Worm (Caenorhabditis elegans): ENCODE data around the gene oct-2.

The oct-2 gene

DNA sequence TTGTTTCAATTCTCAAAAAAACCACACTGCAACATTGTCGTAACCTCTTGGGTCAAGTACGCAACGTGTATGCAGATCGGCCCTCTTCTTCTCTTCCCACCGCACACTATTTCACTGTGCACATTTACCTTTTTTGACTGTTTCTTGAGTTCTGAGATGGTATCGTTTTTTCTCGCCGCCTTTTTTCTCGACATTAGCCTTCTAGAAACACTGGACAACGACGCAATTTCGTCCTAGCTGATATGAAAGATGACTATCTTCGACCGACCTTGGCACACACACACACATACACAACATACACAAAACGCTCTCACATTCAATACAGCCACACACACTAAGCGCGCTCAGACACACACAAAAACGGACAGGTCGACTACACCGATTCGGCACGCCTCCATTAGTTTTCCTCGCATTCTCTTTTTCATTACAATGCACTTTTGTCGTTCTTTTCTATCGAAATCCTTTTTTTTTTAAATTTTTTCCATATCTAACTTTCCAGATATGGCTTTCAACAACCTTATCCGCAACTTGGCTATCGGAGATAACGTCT is 6.8 kb upstream of the oct-2 start, which contains the start of gene aco-1:
Gene aco-1, plus strand, starts transcription at position 500 of the 550 bp plus-strand sequence.
- no peak for TF ChIP-seq unc-62 (GFP tag; optimal IDR thresholded peaks at IDR 0.05)

DNA sequence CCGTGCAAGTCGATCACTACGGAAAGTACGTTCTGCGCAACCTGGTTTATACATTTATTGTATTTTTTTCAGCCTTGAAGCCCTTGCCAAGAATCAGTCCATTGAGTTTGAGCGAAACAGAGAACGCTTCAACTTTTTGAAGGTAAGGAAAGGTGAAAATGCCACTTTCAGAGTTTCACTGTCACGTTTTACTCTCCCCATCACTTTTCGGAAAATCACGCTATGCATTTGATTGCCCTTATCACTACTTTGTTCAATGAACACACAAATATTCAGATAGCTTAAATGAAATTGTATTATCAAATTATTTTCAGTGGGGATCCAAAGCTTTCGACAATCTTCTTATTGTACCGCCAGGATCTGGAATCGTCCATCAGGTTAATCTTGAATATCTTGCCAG is 5.8 kb upstream of the oct-2 start:
- no peak for TF ChIP-seq unc-62 (GFP tag; optimal IDR thresholded peaks at IDR 0.05)

DNA sequence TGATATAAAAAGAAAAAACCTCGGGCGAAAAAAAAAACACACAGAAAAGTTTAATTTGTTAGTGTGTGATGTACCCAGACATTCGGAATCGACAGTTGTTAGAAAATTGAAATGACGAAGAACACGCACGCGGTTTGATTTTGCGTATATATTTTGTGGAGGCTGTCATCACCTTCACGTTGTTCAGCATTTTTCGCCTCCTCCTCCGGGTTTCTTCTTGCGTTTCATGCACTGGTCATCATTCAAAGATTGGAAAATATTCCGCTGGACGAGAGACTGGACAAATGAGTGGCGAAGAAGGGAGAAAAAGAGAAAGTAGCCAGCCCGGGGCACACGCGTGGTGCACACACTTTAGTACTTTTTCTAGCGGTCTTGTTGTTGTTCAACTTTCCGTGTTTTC is 1.4 kb upstream of the oct-2 start:
- TF ChIP-seq unc-62 (GFP tag; optimal IDR thresholded peaks at IDR 0.05): no peak

DNA sequence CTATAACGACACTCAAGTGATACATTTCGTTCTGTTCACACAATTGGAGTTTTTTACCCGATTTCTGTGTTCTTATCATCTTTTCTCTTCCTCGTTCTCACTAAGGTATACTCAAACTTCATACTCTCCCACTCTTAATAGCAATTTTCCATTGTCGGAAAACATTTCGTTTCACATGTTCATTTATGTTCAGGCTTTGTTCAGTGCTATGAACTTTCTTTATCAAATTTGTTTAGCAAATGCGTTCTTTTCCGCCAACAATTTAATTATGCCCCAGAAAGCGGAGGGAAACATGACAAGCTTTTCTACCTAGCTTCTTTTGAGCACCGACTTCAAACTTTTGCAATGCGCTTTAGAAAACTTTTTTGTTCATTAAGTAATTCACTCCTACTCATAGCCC is 784 bp upstream of the oct-2 start:
- no peak for TF ChIP-seq unc-62 (GFP tag; optimal IDR thresholded peaks at IDR 0.05)

DNA sequence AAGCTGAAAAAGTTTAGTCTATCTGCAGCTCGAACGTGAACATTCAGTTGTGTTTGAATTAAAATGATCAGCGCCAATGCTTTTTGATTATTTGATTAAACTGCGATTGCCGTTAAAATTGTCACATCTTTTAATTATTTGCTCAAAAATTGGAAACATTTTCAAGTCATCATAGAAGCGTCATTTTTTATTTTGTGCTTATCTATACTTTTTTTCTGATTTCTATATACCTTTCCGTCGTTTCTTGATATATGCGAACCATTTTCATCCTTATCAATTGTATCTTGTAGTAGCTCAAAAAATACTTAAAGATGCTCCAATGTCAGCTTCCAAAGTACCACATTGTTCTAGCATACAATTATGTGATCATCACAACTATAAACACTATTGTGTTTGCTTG is 5.0 kb downstream of the oct-2 start:
- TF ChIP-seq unc-62 (GFP tag; optimal IDR thresholded peaks at IDR 0.05): no peak

DNA sequence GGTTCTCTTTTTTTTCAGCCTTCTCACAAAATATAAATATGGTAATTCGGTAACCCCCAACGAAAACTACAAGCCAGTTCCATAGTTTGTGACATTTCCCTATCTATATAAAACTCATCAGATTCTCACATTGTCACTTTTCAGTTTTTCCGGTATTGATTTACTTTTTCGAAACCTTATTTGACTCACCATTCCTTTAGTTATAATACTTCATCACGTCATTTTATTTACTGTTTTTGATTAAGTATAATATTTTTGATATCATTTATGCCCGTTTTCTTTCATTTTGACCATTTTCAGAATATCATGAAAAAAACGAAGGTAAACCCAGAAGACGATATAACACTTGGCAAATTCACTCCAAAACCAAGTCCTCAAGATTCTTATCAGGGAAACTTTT is 5.6 kb downstream of the oct-2 start, which contains the start of gene pgp-3:
Gene pgp-3, plus strand, starts transcription at position 301 of the 400 bp plus-strand sequence.
- no peak for TF ChIP-seq unc-62 (GFP tag; optimal IDR thresholded peaks at IDR 0.05)

DNA sequence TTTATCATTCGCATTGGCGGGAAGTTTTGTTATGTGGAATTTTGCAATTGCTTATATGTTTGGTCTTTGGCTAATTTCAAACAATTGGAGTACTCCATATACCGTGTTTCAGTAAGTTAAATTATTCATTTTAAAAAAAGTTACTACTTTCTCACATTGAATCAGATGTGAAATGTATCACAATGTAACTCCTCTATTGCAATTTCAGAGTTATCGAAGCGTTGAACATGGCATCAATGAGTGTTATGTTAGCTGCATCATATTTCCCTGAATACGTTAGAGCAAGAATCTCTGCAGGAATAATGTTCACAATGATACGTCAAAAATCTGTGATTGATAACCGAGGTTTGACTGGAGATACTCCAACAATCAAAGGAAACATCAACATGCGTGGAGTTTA is 9.6 kb downstream of the oct-2 start:
- no peak for TF ChIP-seq unc-62 (GFP tag; optimal IDR thresholded peaks at IDR 0.05)

DNA sequence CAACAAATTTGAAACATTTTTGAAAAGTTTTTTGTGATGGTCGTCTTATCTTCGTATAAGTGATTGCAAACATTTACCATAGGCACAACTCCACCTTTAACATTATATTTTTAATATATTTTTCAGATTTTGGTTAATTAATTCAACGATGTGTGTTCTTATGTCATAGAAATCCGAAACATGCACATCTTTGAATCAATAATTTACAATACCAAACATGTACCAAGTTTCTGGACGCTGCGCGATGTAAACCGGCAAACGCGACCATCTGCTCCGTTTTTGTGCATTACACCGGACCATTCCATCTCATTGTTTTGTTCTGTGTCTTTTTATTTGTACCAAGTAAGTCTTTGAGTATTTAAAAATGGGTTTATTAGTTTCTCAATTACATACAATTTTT is 11.3 kb downstream of the oct-2 start, which contains the start of gene pgp-4:
Gene pgp-4, plus strand, starts transcription at position 301 of the 400 bp plus-strand sequence.
- no peak for TF ChIP-seq unc-62 (GFP tag; optimal IDR thresholded peaks at IDR 0.05)

DNA sequence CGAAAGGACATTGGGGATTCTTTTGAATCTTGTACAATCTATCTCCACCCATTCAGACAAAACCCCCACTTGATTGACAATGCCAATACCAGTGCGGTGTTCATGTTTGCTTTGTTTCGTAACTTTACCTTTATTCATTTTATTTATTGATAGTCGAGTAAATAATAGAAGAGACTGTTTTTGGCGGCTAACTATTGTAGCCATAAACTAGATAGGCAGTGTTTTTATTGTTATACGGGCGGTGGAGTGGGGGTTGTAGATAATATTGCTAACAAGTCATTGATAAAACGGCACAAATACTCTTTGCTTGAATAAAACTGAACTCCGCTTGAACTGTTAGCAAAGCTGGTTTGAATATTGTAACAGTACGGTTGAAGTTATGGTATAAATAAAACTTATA is 18.7 kb downstream of the oct-2 start:
- TF ChIP-seq unc-62 (GFP tag; optimal IDR thresholded peaks at IDR 0.05): no peak

DNA sequence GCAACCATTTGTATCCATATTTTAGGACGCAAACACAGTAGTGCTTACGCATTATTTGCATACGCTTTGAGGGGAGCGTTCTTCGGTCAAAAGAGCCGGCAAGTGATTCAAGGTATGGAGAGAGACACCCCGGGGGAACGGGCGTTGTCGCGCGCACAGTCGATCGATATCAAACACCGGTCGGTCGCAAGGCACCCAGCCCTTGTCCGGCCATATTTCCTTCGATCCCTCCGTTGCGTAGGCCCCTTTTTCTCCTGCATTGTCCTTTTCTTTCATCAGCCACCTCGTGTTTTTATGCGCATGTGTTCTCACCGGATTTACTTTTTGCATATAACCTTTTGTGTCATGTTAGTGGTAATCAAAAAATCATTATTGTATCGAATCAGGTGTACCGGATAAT is 19.7 kb downstream of the oct-2 start:
- TF ChIP-seq unc-62 (GFP tag; optimal IDR thresholded peaks at IDR 0.05): no peak

DNA sequence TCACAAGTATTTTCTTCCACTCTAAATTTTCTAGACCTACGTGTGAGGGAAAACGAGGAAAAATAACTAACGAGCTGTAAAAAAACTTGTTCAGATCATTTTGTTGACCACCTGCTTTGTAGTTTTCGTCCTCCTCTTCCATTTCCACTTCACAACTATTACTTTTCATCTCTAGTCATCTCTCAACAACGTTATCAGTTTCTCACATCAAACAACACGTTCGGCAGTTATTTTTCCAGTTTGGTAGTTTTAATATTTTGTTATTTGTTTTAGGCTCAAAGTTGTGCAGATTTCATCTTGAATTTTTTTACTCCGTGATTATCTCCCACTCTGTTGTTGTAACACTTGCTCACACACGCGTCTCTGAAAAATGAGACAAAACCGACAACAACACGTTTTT is 20.8 kb downstream of the oct-2 start:
- no peak for TF ChIP-seq unc-62 (GFP tag; optimal IDR thresholded peaks at IDR 0.05)

DNA sequence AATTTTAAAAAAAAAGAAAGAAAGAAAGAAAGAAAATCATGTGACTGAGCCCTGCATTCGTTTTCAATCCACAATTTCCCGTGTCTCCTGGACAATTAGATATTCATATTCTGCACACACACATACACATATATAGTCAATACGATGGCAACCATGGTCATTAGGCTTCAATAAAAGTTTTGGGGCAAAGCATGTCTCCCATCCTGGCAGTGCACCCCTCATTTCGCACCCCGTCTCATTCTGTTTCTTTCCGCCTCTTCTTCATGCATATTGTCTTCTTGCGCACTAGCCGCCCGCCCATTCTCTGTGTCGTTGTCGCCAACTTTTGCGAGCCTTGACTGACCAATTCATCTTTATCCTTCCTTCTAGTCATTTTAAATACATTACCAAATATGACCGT is 21.4 kb downstream of the oct-2 start:
- no peak for TF ChIP-seq unc-62 (GFP tag; optimal IDR thresholded peaks at IDR 0.05)

DNA sequence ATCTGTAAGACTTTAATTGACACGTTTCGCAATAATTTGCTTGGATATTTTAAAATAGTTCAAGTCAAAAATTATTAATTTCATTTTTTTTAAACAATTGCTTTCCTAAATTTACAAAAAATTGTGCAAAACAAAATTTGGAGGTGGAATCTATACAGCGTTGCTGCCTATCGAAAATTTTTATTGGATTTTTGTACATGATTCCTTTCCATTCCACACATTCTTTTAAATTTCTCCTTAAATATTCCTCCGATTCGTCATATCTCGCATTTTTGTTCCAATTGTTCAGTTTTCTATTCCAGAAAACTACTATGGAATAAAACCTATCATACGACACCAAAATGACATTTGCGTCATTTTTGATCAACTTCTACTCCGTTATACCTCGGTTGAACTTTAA is 22.2 kb downstream of the oct-2 start, which contains the start of gene ttyh-1:
Gene ttyh-1, plus strand, starts transcription at position 301 of the 400 bp plus-strand sequence.
- no peak for TF ChIP-seq unc-62 (GFP tag; optimal IDR thresholded peaks at IDR 0.05)

DNA sequence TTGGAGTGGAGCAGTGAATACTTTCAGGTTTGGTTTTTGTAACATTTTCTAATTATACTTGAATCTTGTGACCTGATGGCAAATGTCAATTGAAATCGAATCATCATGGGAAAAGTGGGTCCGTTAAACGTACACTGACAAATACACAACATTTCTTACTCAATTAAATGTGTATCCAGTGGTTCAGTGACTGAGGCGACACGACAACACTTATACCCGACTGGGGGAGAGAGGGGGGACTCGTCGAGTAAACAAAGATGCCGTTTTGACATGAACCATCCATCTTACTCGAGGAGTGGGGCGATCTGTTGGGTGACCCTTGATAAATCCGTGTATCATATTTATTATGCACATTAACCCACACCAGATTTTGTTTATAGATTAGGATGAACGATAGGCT is 22.6 kb downstream of the oct-2 start:
- TF ChIP-seq unc-62 (GFP tag; optimal IDR thresholded peaks at IDR 0.05): no peak

DNA sequence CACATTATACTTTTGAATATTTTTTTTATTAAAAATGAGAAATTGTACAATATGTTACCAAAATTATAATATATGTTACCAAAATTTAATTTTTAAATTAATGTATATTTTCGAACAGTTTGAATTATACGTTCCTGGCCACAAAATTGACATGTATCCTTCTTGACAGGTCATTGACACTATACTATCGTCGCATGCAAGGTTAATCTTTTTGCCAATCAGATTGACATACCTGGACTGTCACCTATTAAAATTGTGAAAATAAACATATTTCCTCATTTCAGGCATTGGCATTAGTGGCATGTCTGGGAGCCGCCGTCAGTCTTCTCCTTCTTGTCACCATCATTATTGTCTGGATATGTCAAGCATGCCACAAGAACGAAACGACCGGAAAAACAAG is 23.8 kb downstream of the oct-2 start:
- no peak for TF ChIP-seq unc-62 (GFP tag; optimal IDR thresholded peaks at IDR 0.05)

DNA sequence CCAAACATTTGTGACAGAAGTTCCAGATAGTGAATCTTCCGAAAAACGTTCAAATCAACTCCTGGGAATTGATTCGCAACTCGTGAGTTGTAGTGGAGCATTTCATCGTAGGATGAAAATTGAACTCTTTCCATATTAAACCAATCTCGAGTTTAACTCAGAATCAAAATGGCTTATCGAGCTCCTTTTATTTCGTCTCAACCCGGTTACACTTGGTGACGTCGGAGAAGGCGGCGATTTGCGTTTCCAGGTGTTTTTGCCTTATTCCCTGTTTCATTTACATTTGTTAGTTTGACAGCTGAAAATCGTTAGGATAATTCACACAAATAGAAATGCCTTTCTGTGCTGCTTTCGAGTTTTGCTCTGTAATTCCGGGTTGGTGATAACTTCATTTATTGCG is 29.3 kb downstream of the oct-2 start, which contains the start of gene F42E11.3:
Gene F42E11.3, minus strand, starts transcription at position 101 of the 400 bp plus-strand sequence.
- TF ChIP-seq unc-62 (GFP tag; optimal IDR thresholded peaks at IDR 0.05): no peak

DNA sequence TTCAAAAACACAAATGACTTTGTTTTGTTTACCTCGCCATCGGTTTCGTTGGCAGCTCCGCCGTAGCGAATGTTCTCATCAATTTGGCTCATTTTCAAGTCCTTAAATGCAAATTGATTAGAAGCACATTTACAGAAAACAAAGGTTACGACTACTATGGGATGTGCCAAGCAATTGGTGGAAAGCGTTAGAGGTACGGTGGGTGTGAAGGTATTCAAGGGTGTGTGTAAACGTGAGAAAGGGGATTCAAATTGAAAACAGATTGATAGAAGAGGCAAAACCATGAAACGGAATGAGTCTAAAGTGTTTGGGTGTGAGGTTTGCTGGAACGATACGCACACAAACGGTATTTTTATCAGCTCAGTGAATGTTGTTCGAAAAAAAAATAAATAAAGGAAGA is 31.1 kb downstream of the oct-2 start, which contains the start of gene tni-1:
Gene tni-1, minus strand, starts transcription at position 101 of the 400 bp plus-strand sequence.
- no peak for TF ChIP-seq unc-62 (GFP tag; optimal IDR thresholded peaks at IDR 0.05)

Measured in whole organism, dauer.